Fruit fly (Drosophila melanogaster): ENCODE results near the gene Polr2A.

Gene Polr2A

dm6 chrX:11576540-11576939, 6.4 kb upstream of the Polr2A start, which contains the start of gene CG11695 (continued):
- TF ChIP-seq nerfin-2 (GFP tag; IDR thresholded peaks at IDR 0.05; ENCODE audit: partially characterized antibody) (no peak), HLH54F (GFP tag; optimal IDR thresholded peaks at IDR 0.05) (peak; percentile 24), bsh (GFP tag; optimal IDR thresholded peaks at IDR 0.05) (peak; percentile 7 to 58), pho (GFP tag; optimal IDR thresholded peaks at IDR 0.05) (peak; percentile 35), unpg (GFP tag; optimal IDR thresholded peaks at IDR 0.05) (peak; percentile 71), pros (GFP tag; optimal IDR thresholded peaks at IDR 0.05) (peak; percentile 14), inv (GFP tag; IDR thresholded peaks at IDR 0.05; ENCODE audit: partially characterized antibody) (no peak), Dp (GFP tag; optimal IDR thresholded peaks at IDR 0.05) (peak; percentile 22), dm (GFP tag; optimal IDR thresholded peaks at IDR 0.05) (no peak), CG2875 (GFP tag; optimal IDR thresholded peaks at IDR 0.05) (no peak), NC2β (GFP tag; optimal IDR thresholded peaks at IDR 0.05) (peak; percentile 32), emc (GFP tag; optimal IDR thresholded peaks at IDR 0.05) (no peak), fu2 (GFP tag; optimal IDR thresholded peaks at IDR 0.05) (peak; percentile 26), CG33213 (GFP tag; optimal IDR thresholded peaks at IDR 0.05) (no peak), wor (GFP tag; IDR thresholded peaks at IDR 0.05) (peak; percentile 37; the same call in 1 of the 2 replicates), CG15011 (GFP tag; optimal IDR thresholded peaks at IDR 0.05) (no peak), CG4617 (GFP tag; optimal IDR thresholded peaks at IDR 0.05; ENCODE audit: borderline replicate concordance) (peak; percentile 80), zfh1 (GFP tag; IDR thresholded peaks at IDR 0.05) (peak; percentile 36; the same call in 1 of the 3 replicates), knrl (GFP tag; IDR thresholded peaks at IDR 0.05; ENCODE audit: partially characterized antibody) (no peak), sim (GFP tag; IDR thresholded peaks at IDR 0.05) (no peak), CG12155 (GFP tag; optimal IDR thresholded peaks at IDR 0.05) (peak; percentile 60), Lhr (GFP tag; optimal IDR thresholded peaks at IDR 0.05) (peak; percentile 24), CG2199 (GFP tag; IDR thresholded peaks at IDR 0.05) (no peak), CG10654 (GFP tag; optimal IDR thresholded peaks at IDR 0.05) (peak; percentile 55), Hr39 (optimal IDR thresholded peaks at IDR 0.05) (no peak), eyg (GFP tag; optimal IDR thresholded peaks at IDR 0.05) (no peak), gem (tag; optimal IDR thresholded peaks at IDR 0.05) (peak; percentile 82), Bdp1 (GFP tag; optimal IDR thresholded peaks at IDR 0.05) (peak; percentile 35), CG17186 (GFP tag; optimal IDR thresholded peaks at IDR 0.05) (peak; percentile 22), CG3726 (GFP tag; IDR thresholded peaks at IDR 0.05) (no peak), fd64A (GFP tag; optimal IDR thresholded peaks at IDR 0.05) (no peak), row (GFP tag; IDR thresholded peaks at IDR 0.05) (peak; percentile 93), CG3065 (GFP tag; optimal IDR thresholded peaks at IDR 0.05) (no peak), unc-4 (GFP tag; IDR thresholded peaks at IDR 0.05; ENCODE audit: partially characterized antibody) (no peak), Rfx (GFP tag; IDR thresholded peaks at IDR 0.05) (peak; percentile 81), Hr3 (GFP tag; optimal IDR thresholded peaks at IDR 0.05) (peak; percentile 60), seq (GFP tag; IDR thresholded peaks at IDR 0.05) (no peak), tll (GFP tag; optimal IDR thresholded peaks at IDR 0.05) (no peak), CG42726 (GFP tag; IDR thresholded peaks at IDR 0.05; ENCODE audit: partially characterized antibody) (no peak), CG6813 (GFP tag; optimal IDR thresholded peaks at IDR 0.05) (no peak), H15 (GFP tag; IDR thresholded peaks at IDR 0.05) (peak; percentile 38; the same call in 1 of the 3 replicates), odd (GFP tag; optimal IDR thresholded peaks at IDR 0.05) (peak; percentile 4), trem (tag; optimal IDR thresholded peaks at IDR 0.05) (peak; percentile 63), jigr1 (GFP tag; IDR thresholded peaks at IDR 0.05) (no peak), Awh (GFP tag; IDR thresholded peaks at IDR 0.05) (0 out of 2 replicates have a peak, but pooled peaks have one; percentile 32), Spps (tag; optimal IDR thresholded peaks at IDR 0.05) (no peak), CG15269 (tag; optimal IDR thresholded peaks at IDR 0.05) (peak; percentile 69), CG10209 (GFP tag; optimal IDR thresholded peaks at IDR 0.05) (peak; percentile 35), Eip74EF (GFP tag; optimal IDR thresholded peaks at IDR 0.05) (no peak), CG7556 (GFP tag; optimal IDR thresholded peaks at IDR 0.05) (peak; percentile 45)

Measured in whole organism, embryonic.